Worm (Caenorhabditis elegans) whole organism, L2 larva: ENCODE measurements around the gene spl-1.
A peak's percentile ranks its signal among the peaks of the same experiment; 100 is the strongest.

Source experiments
- C34F6.9 ChIP-seq: fragments of 150-350 bp; optimal IDR thresholded peaks from 2 replicates; lab custom pipeline; 2014; ENCODE audit warnings: missing biosample characterization, missing genetic modification characterization
- R02D3.7 ChIP-seq: fragments of 150-350 bp; optimal IDR thresholded peaks from 2 replicates; lab custom pipeline; 2014; ENCODE audit warnings: missing biosample characterization, missing genetic modification characterization
- ZK546.5 ChIP-seq: sonication (generic microtip); optimal IDR thresholded peaks from 2 replicates; lab custom pipeline; 2017; ENCODE audit warnings: missing biosample characterization, missing genetic modification characterization
- alr-1 ChIP-seq: fragments of 150-350 bp; optimal IDR thresholded peaks from 2 replicates; lab custom pipeline; 2014; ENCODE audit warnings: missing biosample characterization, missing genetic modification characterization
- aly-2 ChIP-seq: fragments of 150-350 bp; optimal IDR thresholded peaks from 2 replicates; lab custom pipeline; 2014; ENCODE audit warnings: missing biosample characterization, missing genetic modification characterization
- ceh-16 ChIP-seq: fragments of 150-350 bp; optimal IDR thresholded peaks from 2 replicates; lab custom pipeline; 2014; ENCODE audit warnings: missing biosample characterization, missing genetic modification characterization
- ceh-82 ChIP-seq: fragments of 150-350 bp; optimal IDR thresholded peaks from 2 replicates; lab custom pipeline; 2014; ENCODE audit warnings: missing biosample characterization, missing genetic modification characterization
- crh-2 ChIP-seq: sonication (generic microtip); optimal IDR thresholded peaks from 2 replicates; lab custom pipeline; 2017; ENCODE audit warnings: missing biosample characterization, missing genetic modification characterization
- dmd-4 ChIP-seq: sonication (generic microtip); optimal IDR thresholded peaks from 2 replicates; lab custom pipeline; 2017; ENCODE audit warnings: missing biosample characterization, missing genetic modification characterization
- egl-27 ChIP-seq: sonication (generic microtip); optimal IDR thresholded peaks from 3 replicates; lab custom pipeline; 2017; ENCODE audit warnings: missing biosample characterization, missing genetic modification reagents, missing genetic modification characterization
- elt-1 ChIP-seq: fragments of 150-350 bp; optimal IDR thresholded peaks from 2 replicates; lab custom pipeline; 2014; ENCODE audit warnings: missing biosample characterization, missing genetic modification characterization
- fos-1 ChIP-seq: fragments of 150-350 bp; optimal IDR thresholded peaks from 2 replicates; lab custom pipeline; 2014; ENCODE audit warnings: missing biosample characterization, missing genetic modification characterization
- lin-13 ChIP-seq: fragments of 150-350 bp; optimal IDR thresholded peaks from 2 replicates; lab custom pipeline; 2014; ENCODE audit warnings: missing biosample characterization, missing genetic modification reagents, missing genetic modification characterization
- lin-39 ChIP-seq: fragments of 150-350 bp; optimal IDR thresholded peaks from 2 replicates; lab custom pipeline; 2014; ENCODE audit warnings: missing biosample characterization, missing genetic modification reagents, missing genetic modification characterization
- mab-5 ChIP-seq: fragments of 150-350 bp; optimal IDR thresholded peaks from 2 replicates; lab custom pipeline; 2014; ENCODE audit warnings: missing biosample characterization, missing genetic modification characterization
- mbf-1 ChIP-seq: sonication (generic microtip); optimal IDR thresholded peaks from 2 replicates; lab custom pipeline; 2017; ENCODE audit warnings: missing biosample characterization, missing genetic modification characterization
- mdl-1 ChIP-seq, 2 experiments: fragments of 150-350 bp in 1 of 2; sonication (generic microtip) in 1 of 2; optimal IDR thresholded peaks; 2 replicates each; lab custom pipeline; 2017; ENCODE audit warnings: missing biosample characterization in 2 of 2, missing genetic modification characterization in 2 of 2
- nhr-11 ChIP-seq: fragments of 150-350 bp; optimal IDR thresholded peaks from 2 replicates; lab custom pipeline; 2014; ENCODE audit warnings: missing biosample characterization, missing genetic modification characterization
- nhr-12 ChIP-seq: fragments of 150-350 bp; optimal IDR thresholded peaks from 2 replicates; lab custom pipeline; 2014; ENCODE audit warnings: missing biosample characterization, missing genetic modification characterization
- nhr-129 ChIP-seq: fragments of 150-350 bp; optimal IDR thresholded peaks from 2 replicates; lab custom pipeline; 2014; ENCODE audit warnings: missing biosample characterization, missing genetic modification characterization
- nhr-21 ChIP-seq: fragments of 150-350 bp; optimal IDR thresholded peaks from 2 replicates; lab custom pipeline; 2014; ENCODE audit warnings: missing biosample characterization, missing genetic modification characterization
- nhr-23 ChIP-seq: fragments of 150-350 bp; optimal IDR thresholded peaks from 2 replicates; lab custom pipeline; 2014; ENCODE audit warnings: missing biosample characterization, missing genetic modification reagents, missing genetic modification characterization
- nhr-25 ChIP-seq: fragments of 150-350 bp; sonication (generic microtip); optimal IDR thresholded peaks from 3 replicates; lab custom pipeline; 2014; ENCODE audit warnings: missing biosample characterization, missing genetic modification characterization
- nhr-6 ChIP-seq: fragments of 150-350 bp; optimal IDR thresholded peaks from 2 replicates; lab custom pipeline; 2014; ENCODE audit warnings: missing biosample characterization, missing genetic modification characterization
- peb-1 ChIP-seq: fragments of 150-350 bp; optimal IDR thresholded peaks from 2 replicates; lab custom pipeline; 2014; ENCODE audit warnings: missing biosample characterization, missing genetic modification characterization
- sem-4 ChIP-seq: fragments of 150-350 bp; optimal IDR thresholded peaks from 2 replicates; lab custom pipeline; 2014; ENCODE audit warnings: missing biosample characterization, missing genetic modification reagents, missing genetic modification characterization
- sma-9 ChIP-seq, 2 experiments: fragments of 150-350 bp in 1 of 2; sonication (generic microtip) in 1 of 2; optimal IDR thresholded peaks; 2 replicates each; lab custom pipeline; 2014 to 2016; ENCODE audit warnings: missing genetic modification characterization in 2 of 2, mild to moderate bottlenecking in 1 of 2, missing biosample characterization in 1 of 2, missing compliant biosample characterization in 1 of 2, missing genetic modification reagents in 1 of 2, moderate library complexity in 1 of 2
- snpc-4 ChIP-seq: fragments of 150-350 bp; optimal IDR thresholded peaks from 2 replicates; lab custom pipeline; 2014; ENCODE audit warnings: missing biosample characterization, missing genetic modification characterization
- unc-39 ChIP-seq: fragments of 150-350 bp; optimal IDR thresholded peaks from 2 replicates; lab custom pipeline; 2014; ENCODE audit warnings: missing biosample characterization, missing genetic modification characterization
- unc-55 ChIP-seq: fragments of 150-350 bp; sonication (generic microtip); optimal IDR thresholded peaks from 3 replicates; lab custom pipeline; 2014; ENCODE audit warnings: missing biosample characterization, missing genetic modification reagents, missing genetic modification characterization
- ztf-1 ChIP-seq: fragments of 200-800 bp; sonication (Bioruptor generic); conservative IDR thresholded peaks from 2 replicates; pipeline ENCODE4 v1.3.6; 2022; ENCODE audit warnings: missing genetic modification characterization, missing compliant biosample characterization
- ztf-11 ChIP-seq: sonication (generic microtip); optimal IDR thresholded peaks from 2 replicates; lab custom pipeline; 2017; ENCODE audit warnings: missing biosample characterization, missing genetic modification characterization
- ztf-4 ChIP-seq: fragments of 150-350 bp; optimal IDR thresholded peaks from 2 replicates; lab custom pipeline; 2014; ENCODE audit warnings: missing biosample characterization, missing genetic modification characterization

spl-1 gene

DNA sequence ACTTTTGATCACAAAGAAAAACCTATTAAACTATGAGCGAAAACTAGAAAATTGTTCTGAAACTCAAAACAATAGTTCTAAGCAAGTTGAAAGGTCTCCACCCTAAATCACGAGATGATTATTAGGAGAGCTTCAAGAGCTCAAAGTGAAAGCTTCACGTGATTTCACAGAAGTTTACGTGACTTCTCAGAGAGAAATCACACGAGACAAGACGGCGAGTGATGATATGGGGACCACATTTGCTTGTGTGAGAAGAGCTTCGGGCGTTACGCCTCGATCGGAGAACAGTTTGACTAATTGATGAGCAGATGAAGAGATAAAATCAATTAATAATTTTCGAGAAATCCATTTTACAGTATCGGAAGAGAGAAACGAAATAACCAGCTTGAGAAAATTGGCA is 18.0 kb downstream of the spl-1 start:
- TF ChIP-seq elt-1 (tag; lab: Kevin White, UChicago) = no peak
- TF ChIP-seq nhr-129 (tag; lab: Kevin White, UChicago) = peak; percentile 37
- TF ChIP-seq C34F6.9 (tag; lab: Kevin White, UChicago) = peak; percentile 28

DNA sequence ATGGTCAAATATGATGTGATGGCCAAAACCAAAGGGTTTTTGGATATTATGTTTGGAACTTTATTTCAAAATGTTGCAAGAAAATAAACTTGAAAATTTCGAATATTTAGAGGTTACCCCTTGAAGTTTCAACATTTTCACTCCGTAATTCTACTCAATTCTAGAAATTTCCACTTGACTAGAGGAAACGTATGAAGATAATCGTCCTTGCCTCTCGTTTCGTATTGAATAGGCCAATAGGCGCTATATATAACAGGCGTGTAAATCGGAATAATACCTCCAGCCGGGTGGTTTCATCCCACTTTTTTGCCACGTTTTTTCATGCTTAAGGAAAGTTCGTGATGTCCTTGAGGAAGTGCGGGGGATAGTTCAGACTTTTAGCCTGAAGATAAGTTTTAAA is 39.7 kb downstream of the spl-1 start:
- TF ChIP-seq mdl-1 (tag; optimal IDR thresholded peaks at IDR 0.05; lab: Kevin White, UChicago) (no peak), ceh-82 (tag; lab: Kevin White, UChicago) (no peak), C34F6.9 (tag; lab: Kevin White, UChicago) (no peak), unc-55 (GFP tag; lab: Kevin White, UChicago) (no peak)

DNA sequence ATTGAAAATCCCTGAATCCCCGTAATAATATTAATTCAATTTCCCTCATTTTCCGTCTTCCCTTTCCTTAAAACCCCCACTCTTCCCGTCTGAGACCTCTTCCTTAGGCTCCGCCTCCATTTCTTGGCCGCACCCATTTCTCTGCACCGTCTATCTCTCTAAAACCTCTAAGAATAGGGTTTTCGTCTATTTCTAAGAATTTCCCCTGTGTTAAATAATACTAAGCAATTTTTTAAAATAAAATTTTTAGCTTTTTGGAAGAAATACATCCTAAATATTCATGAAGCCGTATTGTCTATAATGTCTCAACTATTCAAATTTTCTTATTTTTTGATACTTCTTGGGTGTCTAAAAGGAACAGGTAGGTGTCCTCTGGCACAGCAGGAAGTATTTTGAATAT is 43.5 kb downstream of the spl-1 start, which contains the start of gene cdh-8:
Gene cdh-8, plus strand, starts transcription at position 301 of the 400 bp plus-strand sequence.
- TF ChIP-seq lin-39 = no peak
- no peak for TF ChIP-seq ztf-4 (tag; lab: Kevin White, UChicago)
- TF ChIP-seq ztf-1 (GFP tag; lab: Robert Waterston, UW) = no peak
- TF ChIP-seq ceh-16 (tag; lab: Kevin White, UChicago) = no peak
- no peak for TF ChIP-seq mdl-1 (tag; optimal IDR thresholded peaks at IDR 0.05; lab: Kevin White, UChicago)
- no peak for TF ChIP-seq ceh-82 (tag; lab: Kevin White, UChicago)
- TF ChIP-seq snpc-4 (tag; lab: Kevin White, UChicago) = no peak
- TF ChIP-seq nhr-11 = no peak
- no peak for TF ChIP-seq crh-2 (tag; lab: Kevin White, UChicago)
- no peak for TF ChIP-seq nhr-25 (tag; lab: Kevin White, UChicago)
- TF ChIP-seq ztf-11 (tag; lab: Kevin White, UChicago) = no peak
- TF ChIP-seq peb-1 (tag; lab: Kevin White, UChicago) = no peak
- no peak for TF ChIP-seq unc-39
- no peak for TF ChIP-seq sem-4 (tag; lab: Kevin White, UChicago)
- TF ChIP-seq R02D3.7 (tag; lab: Kevin White, UChicago) = no peak
- no peak for TF ChIP-seq mab-5 (tag; lab: Kevin White, UChicago)
- TF ChIP-seq ZK546.5 (tag; lab: Kevin White, UChicago) = no peak
- TF ChIP-seq aly-2 (tag; lab: Kevin White, UChicago) = no peak
- TF ChIP-seq alr-1 = no peak
- no peak for TF ChIP-seq nhr-6 (tag; lab: Kevin White, UChicago)

DNA sequence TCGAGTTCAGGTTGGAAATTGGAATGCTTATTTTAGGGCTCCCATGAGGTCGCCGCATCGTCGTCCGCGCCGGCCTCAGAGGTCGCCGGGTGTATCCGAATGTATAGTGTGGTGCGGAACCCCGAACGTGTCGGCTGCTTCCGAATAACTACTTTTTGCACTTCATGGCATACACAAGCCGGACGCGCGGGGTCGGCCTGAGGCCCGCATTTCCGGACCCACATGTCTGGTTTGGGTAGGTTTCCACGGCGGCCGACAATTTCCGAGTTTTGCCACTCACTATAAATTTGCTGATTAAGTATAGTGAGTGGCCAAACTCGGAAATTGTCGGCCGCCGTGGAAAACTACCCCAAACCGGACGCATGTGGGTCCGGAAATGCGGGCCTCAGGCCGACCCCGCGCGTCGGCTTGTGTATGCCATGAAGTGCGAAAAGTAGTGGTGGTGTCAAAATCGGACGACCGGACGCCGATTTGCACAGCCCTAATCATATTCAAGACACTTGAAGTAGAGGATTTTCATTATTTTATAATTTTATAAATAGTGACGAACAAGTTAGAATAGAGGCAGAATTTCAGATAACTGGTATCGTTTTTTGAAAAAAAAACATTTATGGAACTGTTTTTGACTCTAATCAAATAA is 44.7 kb downstream of the spl-1 start:
- TF ChIP-seq mbf-1 (tag; lab: Kevin White, UChicago) = no peak
- no peak for TF ChIP-seq dmd-4 (tag; lab: Kevin White, UChicago)
- no peak for TF ChIP-seq lin-13 (GFP tag; lab: Kevin White, UChicago)
- TF ChIP-seq egl-27 (tag; lab: Kevin White, UChicago) = no peak
- no peak for TF ChIP-seq lin-39
- no peak for TF ChIP-seq nhr-23 (tag; lab: Kevin White, UChicago)
- TF ChIP-seq nhr-12 (tag; lab: Kevin White, UChicago) = no peak
- TF ChIP-seq sma-9 (GFP tag; optimal IDR thresholded peaks at IDR 0.05; lab: Kevin White, UChicago) = no peak
- TF ChIP-seq sma-9 (tag; optimal IDR thresholded peaks at IDR 0.05; lab: Kevin White, UChicago) = no peak
- TF ChIP-seq nhr-6 (tag; lab: Kevin White, UChicago) = no peak
- no peak for TF ChIP-seq nhr-21 (tag; lab: Kevin White, UChicago)

DNA sequence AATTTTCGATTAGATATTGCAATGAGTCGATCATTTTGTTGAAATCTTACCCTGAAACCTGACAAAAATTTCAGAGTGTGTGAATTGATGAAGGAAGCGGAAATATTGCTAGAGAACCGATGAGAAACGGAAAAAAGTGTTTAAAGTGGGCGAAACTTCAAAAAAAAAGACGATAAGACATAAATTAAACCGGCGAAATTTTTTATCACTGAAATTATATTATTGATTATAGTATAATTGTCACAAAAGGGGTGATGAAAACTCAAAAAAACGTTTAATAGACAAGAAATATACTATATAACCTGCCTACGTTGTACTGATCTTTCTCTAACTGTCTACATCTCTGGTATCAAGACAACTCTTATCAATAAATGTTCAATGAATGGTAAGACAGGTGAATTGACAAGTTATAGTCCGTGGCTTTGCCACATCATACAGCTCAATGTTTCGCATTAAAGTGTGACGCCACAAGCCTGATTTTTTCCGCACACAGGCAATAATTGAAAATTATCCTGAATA is 45.8 kb downstream of the spl-1 start, which contains the start of gene pxmp-4:
Gene pxmp-4, minus strand, starts transcription at position 51 of the 519 bp plus-strand sequence.
- TF ChIP-seq aly-2 (tag; lab: Kevin White, UChicago) (no peak), fos-1 (tag; lab: Kevin White, UChicago) (peak; percentile 52)
